Fruit fly (Drosophila melanogaster): Measurements from ENCODE around the gene CG15563.

CG15563 gene

dm6 chr3R:31252093-31252962 lies 20.2 kb upstream of the CG15563 start, which contains the start of the genes qless and mRpL32 (continued):
- TF ChIP-seq CG3281 (GFP tag; optimal IDR thresholded peaks at IDR 0.05) (peak; percentile 42), eve (GFP tag; optimal IDR thresholded peaks at IDR 0.05) (no peak), btn (GFP tag; optimal IDR thresholded peaks at IDR 0.05) (peak; percentile 44), CG7745 (tag; optimal IDR thresholded peaks at IDR 0.05) (no peak), CG12071 (GFP tag; optimal IDR thresholded peaks at IDR 0.05) (no peak), ci (GFP tag; IDR thresholded peaks at IDR 0.05) (peak; percentile 68), H15 (GFP tag; IDR thresholded peaks at IDR 0.05) (peak; percentile 80), ham (GFP tag; IDR thresholded peaks at IDR 0.05) (no peak), CG9727 (GFP tag; optimal IDR thresholded peaks at IDR 0.05) (peak; percentile 60), zfh2 (GFP tag; optimal IDR thresholded peaks at IDR 0.05) (peak; percentile 69), Nf-YC (tag; optimal IDR thresholded peaks at IDR 0.05) (no peak), Xrp1 (GFP tag; IDR thresholded peaks at IDR 0.05) (peak; percentile 91), Sin3A (optimal IDR thresholded peaks at IDR 0.05) (peak; percentile 64), Taf1 (GFP tag; IDR thresholded peaks at IDR 0.05) (peak; percentile 79), CG31388 (GFP tag; optimal IDR thresholded peaks at IDR 0.05) (peak; percentile 79), peb (GFP tag; IDR thresholded peaks at IDR 0.05) (peak; percentile 85), Ets65A (GFP tag) (peak; percentile 95), gfzf (GFP tag; optimal IDR thresholded peaks at IDR 0.05) (peak; percentile 49), lola (GFP tag; optimal IDR thresholded peaks at IDR 0.05) (peak in 1 of 3 experiments; percentile 34), CG9215 (GFP tag; IDR thresholded peaks at IDR 0.05) (peak; percentile 74), corto (GFP tag; optimal IDR thresholded peaks at IDR 0.05) (no peak), lbe (GFP tag; optimal IDR thresholded peaks at IDR 0.05) (peak; percentile 67), CG1647 (GFP tag; optimal IDR thresholded peaks at IDR 0.05) (peak; percentile 61), cas (GFP tag; IDR thresholded peaks at IDR 0.05) (peak; percentile 52; the same call in 1 of the 2 replicates), pita (GFP tag; optimal IDR thresholded peaks at IDR 0.05) (no peak), CG3065 (GFP tag; optimal IDR thresholded peaks at IDR 0.05) (no peak), pan (optimal IDR thresholded peaks at IDR 0.05) (no peak), pan (GFP tag; optimal IDR thresholded peaks at IDR 0.05 in 1 of 2, IDR thresholded peaks at IDR 0.05 in 1 of 2) (peak in 1 of 2 experiments; percentile 89), cg (GFP tag; optimal IDR thresholded peaks at IDR 0.05) (no peak), Scr (GFP tag; IDR thresholded peaks at IDR 0.05; ENCODE audit: partially characterized antibody) (peak; percentile 83), ems (GFP tag; optimal IDR thresholded peaks at IDR 0.05) (peak; percentile 64), exex (tag; optimal IDR thresholded peaks at IDR 0.05) (no peak), CG34224 (GFP tag; IDR thresholded peaks at IDR 0.05; ENCODE audit: partially characterized antibody) (peak; percentile 74; the same call in 2 of the 3 replicates), Jarid2 (GFP tag; optimal IDR thresholded peaks at IDR 0.05) (no peak), CG14014 (GFP tag; IDR thresholded peaks at IDR 0.05) (no peak), CG8388 (GFP tag; optimal IDR thresholded peaks at IDR 0.05) (no peak), Pdp1 (GFP tag; optimal IDR thresholded peaks at IDR 0.05) (peak; percentile 71 to 99), bcd (GFP tag; optimal IDR thresholded peaks at IDR 0.05) (peak; percentile 41), CG32767 (GFP tag; IDR thresholded peaks at IDR 0.05) (peak; percentile 54), pb (GFP tag; optimal IDR thresholded peaks at IDR 0.05) (no peak), ssp (GFP tag; IDR thresholded peaks at IDR 0.05) (peak; percentile 70), CG30020 (tag; optimal IDR thresholded peaks at IDR 0.05) (peak; percentile 15), dpn (GFP tag; optimal IDR thresholded peaks at IDR 0.05) (peak; percentile 45 to 68), zen (tag; optimal IDR thresholded peaks at IDR 0.05) (peak; percentile 51), slou (GFP tag; optimal IDR thresholded peaks at IDR 0.05) (peak; percentile 11), CG16815 (GFP tag; optimal IDR thresholded peaks at IDR 0.05) (no peak), CG14050 (GFP tag; IDR thresholded peaks at IDR 0.05) (no peak), CG2678 (tag; optimal IDR thresholded peaks at IDR 0.05) (no peak), rib (GFP tag; IDR thresholded peaks at IDR 0.05) (no peak), CG15011 (GFP tag; optimal IDR thresholded peaks at IDR 0.05) (no peak)

Data from whole organism, embryonic.